Worm (Caenorhabditis elegans) whole organism, L2 larva: ENCODE results near the gene samp-1.

Experiments
- ama-1 ChIP-seq: fragments of 150-350 bp; optimal IDR thresholded peaks from 2 replicates; lab custom pipeline; 2018; ENCODE audit warnings: inconsistent platforms
- lin-13 ChIP-seq: fragments of 150-350 bp; optimal IDR thresholded peaks from 2 replicates; lab custom pipeline; 2014; ENCODE audit warnings: missing biosample characterization, missing genetic modification reagents, missing genetic modification characterization
- lsy-2 ChIP-seq, 2 experiments: fragments of 150-350 bp in 1 of 2; sonication (generic microtip) in 1 of 2; optimal IDR thresholded peaks; 2 replicates each; lab custom pipeline; 2014 to 2017; ENCODE audit warnings: missing biosample characterization in 2 of 2, missing genetic modification characterization in 2 of 2
- mdl-1 ChIP-seq, 2 experiments: fragments of 150-350 bp in 1 of 2; sonication (generic microtip) in 1 of 2; optimal IDR thresholded peaks; 2 replicates each; lab custom pipeline; 2017; ENCODE audit warnings: missing biosample characterization in 2 of 2, missing genetic modification characterization in 2 of 2
- nhr-11 ChIP-seq: fragments of 150-350 bp; optimal IDR thresholded peaks from 2 replicates; lab custom pipeline; 2014; ENCODE audit warnings: missing biosample characterization, missing genetic modification characterization
- nhr-237 ChIP-seq: fragments of 150-350 bp; optimal IDR thresholded peaks from 2 replicates; lab custom pipeline; 2014; ENCODE audit warnings: missing biosample characterization, missing genetic modification characterization
- skn-1 ChIP-seq: sonication (generic microtip); optimal IDR thresholded peaks from 2 replicates; lab custom pipeline; 2017; ENCODE audit warnings: missing biosample characterization, missing genetic modification characterization
- sma-9 ChIP-seq, 2 experiments: fragments of 150-350 bp in 1 of 2; sonication (generic microtip) in 1 of 2; optimal IDR thresholded peaks; 2 replicates each; lab custom pipeline; 2014 to 2016; ENCODE audit warnings: missing genetic modification characterization in 2 of 2, mild to moderate bottlenecking in 1 of 2, missing biosample characterization in 1 of 2, missing compliant biosample characterization in 1 of 2, missing genetic modification reagents in 1 of 2, moderate library complexity in 1 of 2
- ztf-4 ChIP-seq: fragments of 150-350 bp; optimal IDR thresholded peaks from 2 replicates; lab custom pipeline; 2014; ENCODE audit warnings: missing biosample characterization, missing genetic modification characterization

DNA sequence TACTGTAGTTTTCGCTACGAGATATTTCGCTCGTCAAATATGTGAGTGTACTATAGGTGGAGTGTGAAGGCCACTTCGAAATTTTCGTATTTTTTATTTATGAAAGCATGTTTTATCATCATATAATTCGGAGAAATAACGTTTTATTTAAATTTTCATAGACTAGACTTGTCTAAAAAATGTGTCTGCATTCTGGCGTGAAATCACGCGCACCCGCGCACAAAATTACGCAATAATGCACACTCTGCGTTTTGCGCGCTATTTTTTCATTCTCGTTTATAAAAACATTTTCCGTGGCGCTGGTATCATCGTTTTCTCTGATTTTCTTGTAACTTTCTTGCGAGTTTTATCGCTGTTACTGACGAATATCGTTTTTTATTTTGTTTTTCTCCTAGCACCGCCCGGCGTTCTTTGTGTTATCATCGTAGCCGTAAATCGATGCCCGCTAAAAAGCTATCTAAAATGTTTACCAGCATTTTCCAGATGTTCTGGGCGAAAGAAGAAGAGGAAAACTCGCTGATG, 5.4 kb upstream of the samp-1 start, which contains the start of gene saps-1:
- no peak for TF ChIP-seq skn-1 (tag; lab: Kevin White, UChicago)
- no peak for TF ChIP-seq ztf-4 (tag; lab: Kevin White, UChicago)
- no peak for TF ChIP-seq nhr-11
- no peak for TF ChIP-seq ama-1 (lab: Kevin White, UChicago)
- TF ChIP-seq lin-13 (GFP tag; lab: Kevin White, UChicago) = no peak
- peak in 1 of 2 experiments; percentile 36 for TF ChIP-seq lsy-2 (tag; optimal IDR thresholded peaks at IDR 0.05; lab: Kevin White, UChicago)
- TF ChIP-seq mdl-1 (tag; optimal IDR thresholded peaks at IDR 0.05; lab: Kevin White, UChicago) = no peak
- no peak for TF ChIP-seq nhr-237 (tag; lab: Kevin White, UChicago)
- TF ChIP-seq sma-9 (GFP tag; optimal IDR thresholded peaks at IDR 0.05; lab: Kevin White, UChicago) = no peak
- no peak for TF ChIP-seq sma-9 (tag; optimal IDR thresholded peaks at IDR 0.05; lab: Kevin White, UChicago)
